Worm (Caenorhabditis elegans) whole organism, L1 larva: ENCODE data around the gene F17E9.2.

Experiments used
- hlh-4 ChIP-seq: sonication (generic microtip); optimal IDR thresholded peaks from 2 replicates; lab custom pipeline; 2016; ENCODE audit warnings: mild to moderate bottlenecking, missing genetic modification characterization, missing compliant biosample characterization
- lin-15B ChIP-seq: fragments of 150-350 bp; sonication (generic microtip); optimal IDR thresholded peaks from 3 replicates; lab custom pipeline; 2014; ENCODE audit warnings: missing biosample characterization, missing genetic modification characterization
- mab-9 ChIP-seq: fragments of 200-800 bp; sonication (Bioruptor generic); IDR thresholded peaks from 2 replicates; pipeline ENCODE4 v1.3.6; 2022; ENCODE audit warnings: missing genetic modification reagents, missing genetic modification characterization, missing compliant biosample characterization
- ztf-11 ChIP-seq, 2 experiments: sonication (generic microtip); optimal IDR thresholded peaks; 2 replicates each; lab custom pipeline; 2016 to 2017; ENCODE audit warnings: missing genetic modification characterization in 2 of 2, missing biosample characterization in 1 of 2, missing compliant biosample characterization in 1 of 2
- ztf-4 ChIP-seq: fragments of 150-350 bp; optimal IDR thresholded peaks from 2 replicates; lab custom pipeline; 2014; ENCODE audit warnings: missing biosample characterization, missing genetic modification characterization

DNA sequence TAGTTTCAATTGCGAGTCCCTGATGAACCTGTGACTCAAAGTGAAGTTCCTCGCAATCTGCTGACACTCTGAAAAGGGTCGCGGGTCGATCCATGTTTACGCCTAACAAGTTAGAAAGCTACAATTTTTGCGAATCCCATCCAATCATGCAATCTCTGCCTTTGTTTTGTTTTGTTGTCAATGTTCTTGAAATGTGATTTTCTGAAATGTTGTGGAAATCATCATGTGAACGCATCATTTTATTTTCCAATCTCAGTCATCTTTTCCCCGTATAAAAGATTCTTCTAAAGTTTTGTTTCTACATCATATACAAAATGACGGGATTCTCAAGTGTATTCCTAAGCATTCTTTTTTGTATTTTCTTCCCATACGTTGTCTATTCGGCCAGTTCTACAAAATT is 7.6 kb upstream of the F17E9.2 start, which contains the start of gene F17E9.4:
- TF ChIP-seq hlh-4 (tag; lab: Kevin White, UChicago) = no peak
- TF ChIP-seq ztf-4 (tag; lab: Kevin White, UChicago) = no peak
- TF ChIP-seq ztf-11 (tag; optimal IDR thresholded peaks at IDR 0.05; lab: Kevin White, UChicago) = no peak
- TF ChIP-seq mab-9 = no peak
- no peak for TF ChIP-seq lin-15B (tag; lab: Kevin White, UChicago)
